Fruit fly (Drosophila melanogaster) whole organism, adult: ENCODE data around the gene CG34325.

Source experiments
- CG11617 ChIP-seq: fragments of 200-800 bp; sonication (Bioruptor generic); optimal IDR thresholded peaks from 2 replicates; lab custom pipeline; 2017; ENCODE audit warnings: mild to moderate bottlenecking, missing biosample characterization, missing genetic modification reagents, missing genetic modification characterization
- CG14711 ChIP-seq: fragments of 200-800 bp; sonication (Bioruptor generic); optimal IDR thresholded peaks from 2 replicates; lab custom pipeline; 2018; ENCODE audit warnings: missing biosample characterization, mild to moderate bottlenecking, missing genetic modification characterization, moderate library complexity
- CG33017 ChIP-seq: fragments of 200-800 bp; sonication (Bioruptor generic); optimal IDR thresholded peaks from 2 replicates; lab custom pipeline; 2018; ENCODE audit warnings: missing biosample characterization, mild to moderate bottlenecking, missing genetic modification characterization, moderate library complexity
- Clk ChIP-seq: fragments of 200-800 bp; sonication (Bioruptor generic); optimal IDR thresholded peaks from 2 replicates; lab custom pipeline; 2017; ENCODE audit warnings: missing biosample characterization, missing genetic modification characterization
- Hr96 ChIP-seq: fragments of 200-800 bp; sonication (Bioruptor generic); optimal IDR thresholded peaks from 2 replicates; lab custom pipeline; 2016; ENCODE audit warnings: missing biosample characterization, missing genetic modification characterization
- Mnt ChIP-seq: fragments of 200-800 bp; sonication (Bioruptor generic); optimal IDR thresholded peaks from 2 replicates; lab custom pipeline; 2016; ENCODE audit warnings: missing biosample characterization, mild to moderate bottlenecking, missing genetic modification characterization
- bab1 ChIP-seq: fragments of 200-800 bp; sonication (Bioruptor generic); optimal IDR thresholded peaks from 3 replicates; lab custom pipeline; 2019; ENCODE audit warnings: missing biosample characterization, mild to moderate bottlenecking, missing genetic modification characterization, moderate library complexity
- cic ChIP-seq: fragments of 200-800 bp; sonication (Bioruptor generic); optimal IDR thresholded peaks from 2 replicates; lab custom pipeline; 2017; ENCODE audit warnings: missing biosample characterization, mild to moderate bottlenecking, missing genetic modification characterization, moderate library complexity
- cnc ChIP-seq, 2 experiments: fragments of >200 bp; optimal IDR thresholded peaks; 2 replicates each; lab custom pipeline; 2017
- kay ChIP-seq: fragments of 200-800 bp; sonication (Bioruptor generic); peaks from one replicate; lab custom pipeline; 2016; ENCODE audit warnings: missing biosample characterization, missing genetic modification characterization, borderline replicate concordance
- pad ChIP-seq: fragments of 200-800 bp; sonication (Bioruptor generic); optimal IDR thresholded peaks from 3 replicates; lab custom pipeline; 2017; ENCODE audit warnings: missing biosample characterization, missing genetic modification characterization, mild to moderate bottlenecking, moderate library complexity, missing genetic modification reagents
- toe ChIP-seq: fragments of 200-800 bp; sonication (Bioruptor generic); optimal IDR thresholded peaks from 2 replicates; lab custom pipeline; 2016; ENCODE audit warnings: missing biosample characterization, missing genetic modification characterization

dm6 chrX:16694959-16695358, 26.3 kb downstream of the CG34325 start, which contains the start of gene Septin4:
- no peak for TF ChIP-seq CG11617 (GFP tag; lab: Kevin White, UChicago)
- TF ChIP-seq CG14711 (tag; lab: Kevin White, UChicago): no peak
- TF ChIP-seq pad (GFP tag; lab: Kevin White, UChicago): no peak
- TF ChIP-seq cic: no peak
- TF ChIP-seq Clk (GFP tag; lab: Kevin White, UChicago): no peak
- peak; percentile 63 for TF ChIP-seq kay (GFP tag; lab: Kevin White, UChicago)
- TF ChIP-seq CG33017: no peak
- TF ChIP-seq toe (GFP tag; lab: Kevin White, UChicago): no peak
- TF ChIP-seq bab1 (GFP tag; lab: Kevin White, UChicago): no peak
- TF ChIP-seq Hr96 (GFP tag; lab: Kevin White, UChicago): no peak
- TF ChIP-seq Mnt (GFP tag; lab: Kevin White, UChicago): no peak
- TF ChIP-seq cnc (optimal IDR thresholded peaks at IDR 0.05; lab: Kevin White, UChicago): no peak
